Worm (Caenorhabditis elegans) whole organism, late embryonic: ENCODE measurements around the gene srg-67.

Experiments used
- F13H6.1 ChIP-seq: sonication (generic microtip); optimal IDR thresholded peaks from 2 replicates; lab custom pipeline; 2016; ENCODE audit warnings: missing genetic modification characterization, missing compliant biosample characterization
- unc-3 ChIP-seq, 2 experiments: fragments of 200-800 bp in 1 of 2; sonication (Bioruptor generic) in 1 of 2; sonication (generic microtip) in 1 of 2; conservative IDR thresholded peaks in 1 of 2; optimal IDR thresholded peaks in 1 of 2; 2 replicates each; pipeline versions ENCODE4 v1.3.6 to Lab custom; 2016 to 2022; ENCODE audit warnings: missing compliant biosample characterization in 2 of 2, missing genetic modification characterization in 2 of 2, missing genetic modification reagents in 1 of 2

ce11 chrV:5465335-5465734 lies 2.5 kb upstream of the srg-67 start, which contains the start of gene srg-68:
- TF ChIP-seq F13H6.1 (tag; lab: Kevin White, UChicago): no peak
- no peak for TF ChIP-seq unc-3 (GFP tag; conservative IDR thresholded peaks at IDR 0.05; lab: Robert Waterston, UW)
- TF ChIP-seq unc-3 (tag; optimal IDR thresholded peaks at IDR 0.05; lab: Kevin White, UChicago): no peak
